Fruit fly (Drosophila melanogaster): ENCODE measurements around the gene CG43057.
A peak's percentile ranks its signal among the peaks of the same experiment; 100 is the strongest.

The CG43057 gene

DNA sequence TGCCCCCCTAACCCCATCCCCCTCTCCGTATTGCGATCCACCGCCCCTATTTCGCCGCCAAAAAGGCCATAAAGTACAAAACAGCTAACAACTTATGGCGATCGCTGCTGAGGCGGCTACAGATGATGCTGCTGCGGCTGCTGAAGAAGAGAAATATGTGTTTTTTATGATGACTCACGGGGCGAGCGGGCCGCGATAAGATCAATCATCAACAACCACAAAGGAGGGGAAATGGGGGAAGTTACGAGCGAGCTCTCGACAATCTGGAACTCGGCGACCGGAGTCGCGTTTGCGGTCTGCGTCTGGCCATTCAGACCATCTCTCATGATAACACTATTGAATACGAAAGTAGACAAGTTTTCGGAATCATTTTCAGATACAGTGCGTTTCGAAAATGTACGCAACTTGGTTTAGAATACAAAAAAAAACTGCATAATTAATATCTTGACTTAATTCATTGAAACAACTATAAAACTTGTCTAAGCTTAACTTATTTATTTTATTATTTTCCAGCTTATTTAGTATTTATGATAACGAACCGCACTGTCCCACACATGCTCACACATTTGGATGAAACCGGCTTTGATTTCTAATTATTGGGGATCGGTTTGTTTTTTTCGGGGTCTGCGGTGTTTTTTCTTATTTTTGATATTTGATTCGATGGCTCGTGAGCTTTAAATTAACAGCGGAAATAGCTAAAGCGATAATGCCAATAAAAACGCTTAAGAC is 48.5 kb upstream of the CG43057 start (continued):
- TF ChIP-seq CG17361 (GFP tag; IDR thresholded peaks at IDR 0.05) (peak; percentile 95), CG9609 (GFP tag; optimal IDR thresholded peaks at IDR 0.05) (peak; percentile 85), MTF-1 (GFP tag; optimal IDR thresholded peaks at IDR 0.05; ENCODE audit: borderline replicate concordance) (peak; percentile 86), HLH54F (GFP tag; optimal IDR thresholded peaks at IDR 0.05) (peak; percentile 91), bigmax (GFP tag; optimal IDR thresholded peaks at IDR 0.05) (peak; percentile 59), CG8478 (optimal IDR thresholded peaks at IDR 0.05) (no peak), CG14667 (GFP tag; IDR thresholded peaks at IDR 0.05) (peak; percentile 94), chinmo (GFP tag; IDR thresholded peaks at IDR 0.05; ENCODE audit: partially characterized antibody) (0 out of 4 replicates have a peak, but pooled peaks have one; percentile 59), CG4282 (GFP tag; optimal IDR thresholded peaks at IDR 0.05) (peak; percentile 46), CG4328 (GFP tag; optimal IDR thresholded peaks at IDR 0.05) (peak; percentile 93), TFAM (GFP tag; optimal IDR thresholded peaks at IDR 0.05) (peak; percentile 77), kay (GFP tag; optimal IDR thresholded peaks at IDR 0.05) (peak; percentile 96), CG15479 (GFP tag; optimal IDR thresholded peaks at IDR 0.05) (no peak), CG15011 (GFP tag; optimal IDR thresholded peaks at IDR 0.05) (peak; percentile 90)

DNA sequence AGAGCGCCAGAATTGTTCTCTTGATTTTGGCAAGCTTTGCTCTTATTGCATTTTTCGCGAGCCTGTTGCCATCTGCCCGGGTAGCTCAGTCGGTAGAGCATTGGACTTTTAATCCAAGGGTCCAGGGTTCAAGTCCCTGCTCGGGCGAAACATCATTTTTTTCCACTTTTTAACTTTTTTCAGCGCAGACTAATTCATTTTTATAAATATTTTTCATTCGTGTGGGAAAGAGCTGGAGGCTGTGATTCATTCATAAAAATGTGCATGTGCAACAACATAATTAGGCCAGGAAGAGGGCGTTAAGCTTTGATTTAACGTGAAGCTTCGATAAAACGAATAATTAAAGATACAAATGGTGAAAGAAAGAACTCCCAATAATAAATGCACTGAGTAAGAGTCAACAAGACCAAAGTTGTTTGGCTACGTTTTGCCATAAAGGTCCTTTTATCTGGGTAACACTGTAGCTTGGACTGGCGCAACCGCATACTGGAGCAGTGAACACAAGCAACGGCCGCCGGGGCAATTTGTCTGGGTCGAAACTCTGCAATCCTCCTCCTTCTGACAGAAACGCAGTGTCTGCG is 46.9 kb upstream of the CG43057 start:
- TF ChIP-seq CG7357 (GFP tag; IDR thresholded peaks at IDR 0.05) (0 out of 3 replicates have a peak, but pooled peaks have one; percentile 23), CG3281 (GFP tag; optimal IDR thresholded peaks at IDR 0.05) (no peak), tin (GFP tag; optimal IDR thresholded peaks at IDR 0.05) (peak; percentile 44), CG2129 (GFP tag; IDR thresholded peaks at IDR 0.05; ENCODE audit: partially characterized antibody) (no peak), az2 (GFP tag; optimal IDR thresholded peaks at IDR 0.05) (peak; percentile 1), Hr3 (GFP tag; optimal IDR thresholded peaks at IDR 0.05) (no peak), Xrp1 (GFP tag; IDR thresholded peaks at IDR 0.05) (peak; percentile 35; the same call in 1 of the 2 replicates), Drgx (GFP tag; IDR thresholded peaks at IDR 0.05) (peak; percentile 80), Hsf (GFP tag; optimal IDR thresholded peaks at IDR 0.05) (peak; percentile 16), onecut (GFP tag; IDR thresholded peaks at IDR 0.05) (0 out of 2 replicates have a peak, but pooled peaks have one; percentile 39), nmo (GFP tag; optimal IDR thresholded peaks at IDR 0.05) (peak; percentile 15), CG11456 (GFP tag; IDR thresholded peaks at IDR 0.05) (0 out of 3 replicates have a peak, but pooled peaks have one; percentile 13), CG17829 (tag; optimal IDR thresholded peaks at IDR 0.05) (peak; percentile 7), Ets65A (GFP tag) (peak; percentile 88), CG31441 (GFP tag; IDR thresholded peaks at IDR 0.05) (0 out of 2 replicates have a peak, but pooled peaks have one; percentile 32), Deaf1 (tag; optimal IDR thresholded peaks at IDR 0.05) (no peak), CG18262 (tag; optimal IDR thresholded peaks at IDR 0.05) (peak; percentile 26), Xbp1 (GFP tag; optimal IDR thresholded peaks at IDR 0.05) (peak; percentile 15), CG6689 (GFP tag; IDR thresholded peaks at IDR 0.05) (peak; percentile 41; the same call in 1 of the 2 replicates), ATbp (GFP tag; optimal IDR thresholded peaks at IDR 0.05) (peak; percentile 21), Optix (GFP tag; IDR thresholded peaks at IDR 0.05) (peak; percentile 26; the same call in 1 of the 3 replicates), gem (tag; optimal IDR thresholded peaks at IDR 0.05) (peak; percentile 27), CG2712 (tag; optimal IDR thresholded peaks at IDR 0.05) (peak; percentile 37), E2f1 (GFP tag; IDR thresholded peaks at IDR 0.05) (0 out of 2 replicates have a peak, but pooled peaks have one; percentile 12), hkb (optimal IDR thresholded peaks at IDR 0.05) (no peak), hkb (GFP tag; IDR thresholded peaks at IDR 0.05) (peak; percentile 23; the same call in 1 of the 2 replicates), vvl (GFP tag; IDR thresholded peaks at IDR 0.05) (peak; percentile 30; the same call in 1 of the 2 replicates), Med (GFP tag) (peak; percentile 77), sisA (GFP tag; IDR thresholded peaks at IDR 0.05) (peak; percentile 57; the same call in 1 of the 2 replicates), CG4328 (GFP tag; optimal IDR thresholded peaks at IDR 0.05) (no peak), scrt (GFP tag; optimal IDR thresholded peaks at IDR 0.05) (no peak), CG15601 (tag; optimal IDR thresholded peaks at IDR 0.05) (no peak), Blimp-1 (GFP tag; optimal IDR thresholded peaks at IDR 0.05) (peak; percentile 15), Rfx (GFP tag; IDR thresholded peaks at IDR 0.05) (peak; percentile 24; the same call in 1 of the 2 replicates), corto (GFP tag; optimal IDR thresholded peaks at IDR 0.05) (peak; percentile 68)

Measured in whole organism, embryonic.